Worm (Caenorhabditis elegans) whole organism, L1 larva: Measurements from ENCODE around the gene ZK632.14.

Experiments used
- C04F5.9 ChIP-seq: sonication (generic microtip); optimal IDR thresholded peaks from 2 replicates; lab custom pipeline; 2016; ENCODE audit warnings: missing genetic modification characterization, missing compliant biosample characterization
- C16A3.4 ChIP-seq: fragments of 150-350 bp; optimal IDR thresholded peaks from 2 replicates; lab custom pipeline; 2014; ENCODE audit warnings: missing biosample characterization, missing genetic modification characterization
- C34B4.2 ChIP-seq: sonication (generic microtip); optimal IDR thresholded peaks from 2 replicates; lab custom pipeline; 2017; ENCODE audit warnings: mild to moderate bottlenecking, missing genetic modification characterization, missing compliant biosample characterization
- F16B12.6 ChIP-seq: fragments of 150-350 bp; optimal IDR thresholded peaks from 2 replicates; lab custom pipeline; 2014; ENCODE audit warnings: missing biosample characterization, missing genetic modification characterization
- aha-1 ChIP-seq: fragments of 150-350 bp; optimal IDR thresholded peaks from 2 replicates; lab custom pipeline; 2014; ENCODE audit warnings: missing biosample characterization, missing genetic modification characterization
- aly-2 ChIP-seq: fragments of 150-350 bp; optimal IDR thresholded peaks from 2 replicates; lab custom pipeline; 2014; ENCODE audit warnings: missing biosample characterization, missing genetic modification characterization
- ceh-8 ChIP-seq: fragments of 200-800 bp; sonication (Bioruptor generic); optimal IDR thresholded peaks from 2 replicates; lab custom pipeline; 2018; ENCODE audit warnings: mild to moderate bottlenecking, missing genetic modification characterization, moderate library complexity, missing compliant biosample characterization
- ceh-88 ChIP-seq: fragments of 200-800 bp; sonication (Bioruptor generic); IDR thresholded peaks from 2 replicates; pipeline ENCODE4 v1.3.6; 2022; ENCODE audit warnings: missing genetic modification characterization, missing compliant biosample characterization
- ces-1 ChIP-seq: fragments of 150-350 bp; optimal IDR thresholded peaks from 2 replicates; lab custom pipeline; 2014; ENCODE audit warnings: missing biosample characterization, missing genetic modification reagents, missing genetic modification characterization
- dpl-1 ChIP-seq, 3 experiments: fragments of 150-350 bp in 2 of 3; sonication (generic microtip) in 1 of 3; optimal IDR thresholded peaks; 2 replicates each; lab custom pipeline; 2014 to 2017; ENCODE audit warnings: missing biosample characterization in 3 of 3, missing genetic modification characterization in 3 of 3, missing genetic modification reagents in 3 of 3
- dsc-1 ChIP-seq: sonication (generic microtip); optimal IDR thresholded peaks from 2 replicates; lab custom pipeline; 2016; ENCODE audit warnings: mild to moderate bottlenecking, missing genetic modification characterization, missing compliant biosample characterization
- efl-1 ChIP-seq, 4 experiments: fragments of 150-350 bp; optimal IDR thresholded peaks in 3 of 4; peaks in 1 of 4; 1 replicate in 1 of 4; 2 replicates in 3 of 4; lab custom pipeline; 2014; ENCODE audit warnings: missing biosample characterization in 2 of 4, missing genetic modification characterization in 2 of 4, missing genetic modification reagents in 2 of 4
- egl-13 ChIP-seq: sonication (generic microtip); optimal IDR thresholded peaks from 2 replicates; lab custom pipeline; 2016; ENCODE audit warnings: missing genotype, missing genetic modification reagents, missing genetic modification characterization, missing compliant biosample characterization
- elt-2 ChIP-seq: sonication (generic microtip); optimal IDR thresholded peaks from 2 replicates; lab custom pipeline; 2016; ENCODE audit warnings: missing genetic modification characterization, mild to moderate bottlenecking, inconsistent platforms, missing compliant biosample characterization, missing genetic modification reagents
- fkh-10 ChIP-seq: sonication (generic microtip); optimal IDR thresholded peaks from 2 replicates; lab custom pipeline; 2017; ENCODE audit warnings: missing biosample characterization, missing genetic modification reagents, missing genetic modification characterization
- grh-1 ChIP-seq: fragments of 200-800 bp; sonication (Bioruptor generic); IDR thresholded peaks from 2 replicates; pipeline ENCODE4 v1.3.6; 2022; ENCODE audit warnings: missing genetic modification reagents, missing genetic modification characterization, missing compliant biosample characterization
- isw-1 ChIP-seq: fragments of 200-800 bp; sonication (Bioruptor generic); IDR thresholded peaks from 2 replicates; pipeline ENCODE4 v1.3.6; 2022; ENCODE audit warnings: missing genetic modification characterization, missing compliant biosample characterization
- lin-13 ChIP-seq: fragments of 150-350 bp; optimal IDR thresholded peaks from 2 replicates; lab custom pipeline; 2014; ENCODE audit warnings: missing biosample characterization, missing genetic modification reagents, missing genetic modification characterization
- lin-14 ChIP-seq: fragments of 200-800 bp; sonication (Bioruptor generic); optimal IDR thresholded peaks from 2 replicates; lab custom pipeline; 2018; ENCODE audit warnings: mild to moderate bottlenecking, missing genetic modification characterization, moderate library complexity, missing compliant biosample characterization
- lin-35 ChIP-seq, 2 experiments: fragments of 150-350 bp; optimal IDR thresholded peaks; 2 replicates each; lab custom pipeline; 2014; ENCODE audit warnings: missing biosample characterization in 2 of 2, missing genetic modification characterization in 2 of 2, missing genetic modification reagents in 2 of 2
- lir-3 ChIP-seq: sonication (generic microtip); optimal IDR thresholded peaks from 2 replicates; lab custom pipeline; 2016; ENCODE audit warnings: mild to moderate bottlenecking, missing genetic modification characterization, moderate library complexity, missing compliant biosample characterization; ENCODE audit not compliant: poor library complexity
- lsy-2 ChIP-seq, 2 experiments: fragments of 150-350 bp; optimal IDR thresholded peaks; 2 replicates each; lab custom pipeline; 2014; ENCODE audit warnings: missing biosample characterization in 2 of 2, missing genetic modification characterization in 2 of 2
- mab-9 ChIP-seq: fragments of 200-800 bp; sonication (Bioruptor generic); IDR thresholded peaks from 2 replicates; pipeline ENCODE4 v1.3.6; 2022; ENCODE audit warnings: missing genetic modification reagents, missing genetic modification characterization, missing compliant biosample characterization
- mef-2 ChIP-seq: fragments of 150-350 bp; optimal IDR thresholded peaks from 2 replicates; lab custom pipeline; 2014; ENCODE audit warnings: missing biosample characterization, missing genetic modification characterization
- mep-1 ChIP-seq: fragments of 150-350 bp; optimal IDR thresholded peaks from 2 replicates; lab custom pipeline; 2014; ENCODE audit warnings: missing biosample characterization, missing genetic modification characterization
- nhr-11 ChIP-seq: fragments of 150-350 bp; optimal IDR thresholded peaks from 2 replicates; lab custom pipeline; 2014; ENCODE audit warnings: missing biosample characterization, missing genetic modification characterization
- nhr-12 ChIP-seq: sonication (generic microtip); optimal IDR thresholded peaks from 2 replicates; lab custom pipeline; 2017; ENCODE audit warnings: missing biosample characterization, missing genetic modification characterization
- nhr-20 ChIP-seq: sonication (generic microtip); optimal IDR thresholded peaks from 2 replicates; lab custom pipeline; 2016; ENCODE audit warnings: mild to moderate bottlenecking, missing genetic modification characterization, missing compliant biosample characterization
- nhr-237 ChIP-seq: fragments of 150-350 bp; optimal IDR thresholded peaks from 2 replicates; lab custom pipeline; 2014; ENCODE audit warnings: missing biosample characterization, missing genetic modification characterization
- nhr-47 ChIP-seq: sonication (generic microtip); optimal IDR thresholded peaks from 2 replicates; lab custom pipeline; 2016; ENCODE audit warnings: mild to moderate bottlenecking, missing genetic modification characterization, moderate library complexity, missing compliant biosample characterization
- nhr-71 ChIP-seq: sonication (generic microtip); optimal IDR thresholded peaks from 2 replicates; lab custom pipeline; 2016; ENCODE audit warnings: mild to moderate bottlenecking, missing genetic modification characterization, moderate library complexity, missing compliant biosample characterization
- nhr-76 ChIP-seq: sonication (generic microtip); optimal IDR thresholded peaks from 2 replicates; lab custom pipeline; 2017; ENCODE audit warnings: missing biosample characterization, missing genetic modification characterization
- nhr-77 ChIP-seq: fragments of 150-350 bp; optimal IDR thresholded peaks from 2 replicates; lab custom pipeline; 2014; ENCODE audit warnings: missing biosample characterization, missing genetic modification characterization
- nhr-84 ChIP-seq: sonication (generic microtip); optimal IDR thresholded peaks from 2 replicates; lab custom pipeline; 2017; ENCODE audit warnings: missing biosample characterization, missing genetic modification characterization
- pax-3 ChIP-seq: fragments of 200-800 bp; sonication (Bioruptor generic); optimal IDR thresholded peaks from 2 replicates; lab custom pipeline; 2018; ENCODE audit warnings: mild to moderate bottlenecking, missing genetic modification characterization, moderate library complexity, missing compliant biosample characterization
- rnt-1 ChIP-seq: sonication (generic microtip); optimal IDR thresholded peaks from 2 replicates; lab custom pipeline; 2016; ENCODE audit warnings: mild to moderate bottlenecking, missing genetic modification characterization, moderate library complexity, missing compliant biosample characterization
- snpc-4 ChIP-seq: fragments of 150-350 bp; optimal IDR thresholded peaks from 2 replicates; lab custom pipeline; 2014; ENCODE audit warnings: missing biosample characterization, missing genetic modification characterization
- snu-23 ChIP-seq: sonication (generic microtip); optimal IDR thresholded peaks from 2 replicates; lab custom pipeline; 2016; ENCODE audit warnings: missing genetic modification characterization, missing compliant biosample characterization
- sox-4 ChIP-seq: sonication (generic microtip); optimal IDR thresholded peaks from 2 replicates; lab custom pipeline; 2016; ENCODE audit warnings: missing genetic modification characterization, missing compliant biosample characterization
- sptf-1 ChIP-seq: fragments of 150-350 bp; optimal IDR thresholded peaks from 2 replicates; lab custom pipeline; 2014; ENCODE audit warnings: missing biosample characterization, missing genetic modification characterization
- tbx-2 ChIP-seq: sonication (generic microtip); optimal IDR thresholded peaks from 2 replicates; lab custom pipeline; 2016; ENCODE audit warnings: missing genetic modification characterization, missing compliant biosample characterization
- unc-30 ChIP-seq: sonication (generic microtip); optimal IDR thresholded peaks from 2 replicates; lab custom pipeline; 2017; ENCODE audit warnings: missing biosample characterization, missing genetic modification characterization
- unc-86 ChIP-seq: sonication (generic microtip); optimal IDR thresholded peaks from 2 replicates; lab custom pipeline; 2016; ENCODE audit warnings: missing genetic modification characterization, missing compliant biosample characterization
- xbp-1 ChIP-seq: sonication (generic microtip); optimal IDR thresholded peaks from 2 replicates; lab custom pipeline; 2016; ENCODE audit warnings: missing genetic modification characterization, missing compliant biosample characterization
- zag-1 ChIP-seq: fragments of 150-350 bp; optimal IDR thresholded peaks from 2 replicates; lab custom pipeline; 2014; ENCODE audit warnings: missing biosample characterization, missing genetic modification characterization
- zip-4 ChIP-seq: fragments of 200-800 bp; sonication (Bioruptor generic); optimal IDR thresholded peaks from 2 replicates; lab custom pipeline; 2018; ENCODE audit warnings: mild to moderate bottlenecking, missing genetic modification characterization, moderate library complexity, missing compliant biosample characterization
- ztf-11 ChIP-seq, 2 experiments: sonication (generic microtip); optimal IDR thresholded peaks; 2 replicates each; lab custom pipeline; 2016 to 2017; ENCODE audit warnings: missing genetic modification characterization in 2 of 2, missing biosample characterization in 1 of 2, missing compliant biosample characterization in 1 of 2

Gene ZK632.14

DNA sequence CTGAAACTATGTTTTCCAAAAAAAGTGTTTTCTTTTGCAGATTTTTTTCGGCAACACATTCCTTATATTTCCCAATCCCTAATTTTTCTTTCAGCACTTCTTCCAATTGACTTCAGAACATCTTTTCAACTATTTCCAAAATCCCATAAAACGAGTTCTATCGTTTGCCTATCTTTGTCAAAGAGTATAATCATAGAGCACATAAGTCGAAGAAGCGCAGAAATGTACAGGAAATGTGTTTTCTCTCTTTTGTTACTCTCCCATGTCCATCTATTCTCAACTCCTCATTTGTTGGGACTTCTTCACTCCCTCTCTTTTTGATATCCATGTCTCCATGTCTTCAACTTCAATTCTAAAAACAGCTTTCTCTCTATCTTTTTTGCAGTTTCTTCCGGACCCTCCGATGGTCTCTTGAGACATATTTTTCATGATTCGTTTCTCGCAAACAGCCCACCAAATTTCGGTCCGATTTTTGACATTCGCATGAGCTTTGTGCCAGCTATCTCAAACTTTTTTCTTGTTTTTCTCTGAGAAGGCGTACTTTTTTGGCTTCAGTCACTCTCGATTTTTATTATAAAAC lies 47.0 kb downstream of the ZK632.14 start, which contains the start of gene twk-48:
twk-48 (plus strand) TSS at position 530 of the 580 bp plus-strand sequence.
- TF ChIP-seq grh-1 (GFP tag; lab: Robert Waterston, UW) (no peak), lin-14 (peak; percentile 57), nhr-12 (tag; lab: Kevin White, UChicago) (no peak), nhr-71 (no peak), unc-86 (no peak), fkh-10 (peak; percentile 73), dsc-1 (tag; lab: Kevin White, UChicago) (no peak), tbx-2 (no peak), nhr-237 (tag; lab: Kevin White, UChicago) (no peak), rnt-1 (tag; lab: Kevin White, UChicago) (no peak), nhr-84 (no peak), nhr-20 (tag; lab: Kevin White, UChicago) (no peak), zag-1 (no peak), mab-9 (GFP tag; lab: Robert Waterston, UW) (no peak), efl-1 (optimal IDR thresholded peaks at IDR 0.05; lab: Kevin White, UChicago) (no peak), efl-1 (GFP tag; optimal IDR thresholded peaks at IDR 0.05 in 1 of 2; lab: Kevin White, UChicago) (peak in 1 of 2 experiments; percentile 26), nhr-77 (no peak)

ce11 chrIII:9861470-9862342 lies 48.5 kb downstream of the ZK632.14 start:
- TF ChIP-seq mep-1 (tag; lab: Kevin White, UChicago), result peak; percentile 63
- no peak for TF ChIP-seq aha-1 (tag; lab: Kevin White, UChicago)
- TF ChIP-seq zip-4 (GFP tag; lab: Kevin White, UChicago), result no peak
- TF ChIP-seq C34B4.2 (tag; lab: Kevin White, UChicago), result no peak
- TF ChIP-seq mab-9 (GFP tag; lab: Robert Waterston, UW), result no peak
- peak; percentile 48 to 76 for TF ChIP-seq lsy-2 (tag; optimal IDR thresholded peaks at IDR 0.05; lab: Kevin White, UChicago)
- peak; percentile 74 for TF ChIP-seq dsc-1 (tag; lab: Kevin White, UChicago)
- peak; percentile 30 for TF ChIP-seq nhr-77
- peak; percentile 54 for TF ChIP-seq lin-14
- peak; percentile 23 to 47 (median 36) for TF ChIP-seq dpl-1 (GFP tag; optimal IDR thresholded peaks at IDR 0.05; lab: Kevin White, UChicago)
- no peak for TF ChIP-seq nhr-76 (tag; lab: Kevin White, UChicago)
- TF ChIP-seq elt-2 (tag; lab: Kevin White, UChicago), result peak; percentile 27
- TF ChIP-seq nhr-71, result peak; percentile 74
- TF ChIP-seq egl-13 (tag; lab: Kevin White, UChicago), result peak; percentile 46
- peak; percentile 43 for TF ChIP-seq tbx-2
- TF ChIP-seq lin-13 (GFP tag; lab: Kevin White, UChicago), result peak; percentile 49
- TF ChIP-seq F16B12.6 (tag; lab: Kevin White, UChicago), result no peak
- TF ChIP-seq ceh-88 (GFP tag; lab: Robert Waterston, UW), result no peak
- TF ChIP-seq zag-1, result no peak
- peak; percentile 63 for TF ChIP-seq C16A3.4 (tag; lab: Kevin White, UChicago)
- peak; percentile 59 for TF ChIP-seq snu-23 (GFP tag; lab: Kevin White, UChicago)
- peak; percentile 37 for TF ChIP-seq pax-3 (tag; lab: Kevin White, UChicago)
- TF ChIP-seq nhr-11 (tag; lab: Kevin White, UChicago), result peak; percentile 8
- peak; percentile 49 for TF ChIP-seq aly-2 (tag; lab: Kevin White, UChicago)
- peak; percentile 23 for TF ChIP-seq ceh-8 (GFP tag; lab: Kevin White, UChicago)
- peak; percentile 2 for TF ChIP-seq sox-4 (tag; lab: Kevin White, UChicago)
- TF ChIP-seq xbp-1 (tag; lab: Kevin White, UChicago), result peak; percentile 52
- peak; percentile 77 for TF ChIP-seq nhr-47 (tag; lab: Kevin White, UChicago)
- peak; percentile 47 to 53 for TF ChIP-seq efl-1 (optimal IDR thresholded peaks at IDR 0.05; lab: Kevin White, UChicago)
- TF ChIP-seq efl-1 (GFP tag; optimal IDR thresholded peaks at IDR 0.05 in 1 of 2; lab: Kevin White, UChicago), result peak; percentile 22 to 85
- peak; percentile 48 for TF ChIP-seq lir-3
- TF ChIP-seq isw-1 (GFP tag; lab: Robert Waterston, UW), result no peak
- peak; percentile 44 to 67 for TF ChIP-seq lin-35 (GFP tag; optimal IDR thresholded peaks at IDR 0.05; lab: Kevin White, UChicago)
- no peak for TF ChIP-seq C04F5.9 (tag; lab: Kevin White, UChicago)
- no peak for TF ChIP-seq sptf-1 (tag; lab: Kevin White, UChicago)
- no peak for TF ChIP-seq unc-30 (tag; lab: Kevin White, UChicago)
- TF ChIP-seq ces-1 (GFP tag; lab: Kevin White, UChicago), result no peak
- no peak for TF ChIP-seq snpc-4 (tag; lab: Kevin White, UChicago)
- TF ChIP-seq mef-2 (tag; lab: Kevin White, UChicago), result no peak
- TF ChIP-seq ztf-11 (tag; optimal IDR thresholded peaks at IDR 0.05; lab: Kevin White, UChicago), result peak in 1 of 2 experiments; percentile 61
- TF ChIP-seq unc-86, result peak; percentile 37
